Fruit fly (Drosophila melanogaster): ENCODE measurements around the gene Vps45.

The Vps45 gene

DNA sequence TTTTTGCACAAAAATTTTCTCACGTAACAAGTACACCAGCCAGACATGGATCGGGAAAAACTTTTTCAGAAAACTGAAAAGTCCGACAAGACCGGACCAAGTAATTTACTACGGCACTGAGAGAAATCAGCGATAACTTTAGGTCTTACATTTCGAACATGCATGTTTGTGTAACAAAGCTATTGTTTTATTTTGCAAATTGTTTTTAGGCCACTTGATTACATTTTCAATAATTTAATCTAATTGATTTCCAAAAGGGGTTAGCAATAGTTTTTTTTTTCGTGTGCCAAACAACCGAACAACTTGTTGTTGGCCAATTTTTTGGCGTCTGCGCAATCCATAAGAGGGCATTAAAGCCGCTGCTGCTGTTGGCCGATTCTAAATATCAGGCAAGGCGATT, 49.4 kb downstream of the Vps45 start (continued):
- TF ChIP-seq CG18011 (GFP tag; optimal IDR thresholded peaks at IDR 0.05): no peak
- TF ChIP-seq CG10979 (tag; optimal IDR thresholded peaks at IDR 0.05): peak; percentile 57
- TF ChIP-seq CG15073 (GFP tag; optimal IDR thresholded peaks at IDR 0.05): no peak
- no peak for TF ChIP-seq kah (GFP tag; optimal IDR thresholded peaks at IDR 0.05)
- TF ChIP-seq Sry-δ (GFP tag; optimal IDR thresholded peaks at IDR 0.05): peak; percentile 42
- peak; percentile 18 for TF ChIP-seq CG13296 (GFP tag; optimal IDR thresholded peaks at IDR 0.05)
- no peak for TF ChIP-seq z (GFP tag; IDR thresholded peaks at IDR 0.05)
- TF ChIP-seq stc (GFP tag; IDR thresholded peaks at IDR 0.05): peak; percentile 51; the same call in 1 of the 2 replicates
- TF ChIP-seq zfh1 (GFP tag; IDR thresholded peaks at IDR 0.05): peak; percentile 80
- no peak; the same call in 1 of the 3 replicates for TF ChIP-seq ase (GFP tag; IDR thresholded peaks at IDR 0.05)
- TF ChIP-seq row (GFP tag; IDR thresholded peaks at IDR 0.05): peak; percentile 64
- peak; percentile 67 for TF ChIP-seq CG12071 (GFP tag; optimal IDR thresholded peaks at IDR 0.05)
- TF ChIP-seq Bgb (GFP tag; IDR thresholded peaks at IDR 0.05; ENCODE audit: partially characterized antibody): no peak
- TF ChIP-seq CG6254 (GFP tag; optimal IDR thresholded peaks at IDR 0.05): peak; percentile 30
- TF ChIP-seq CG1832 (GFP tag; optimal IDR thresholded peaks at IDR 0.05): no peak
- TF ChIP-seq CG8281 (tag; optimal IDR thresholded peaks at IDR 0.05): no peak
- peak; percentile 49 for TF ChIP-seq CG10209 (GFP tag; optimal IDR thresholded peaks at IDR 0.05)
- peak; percentile 38 for TF ChIP-seq nmo (GFP tag; optimal IDR thresholded peaks at IDR 0.05)
- TF ChIP-seq vnd (GFP tag; IDR thresholded peaks at IDR 0.05; ENCODE audit: partially characterized antibody): no peak
- TF ChIP-seq hkb (optimal IDR thresholded peaks at IDR 0.05): no peak
- peak; percentile 86 for TF ChIP-seq hkb (GFP tag; IDR thresholded peaks at IDR 0.05)
- no peak for TF ChIP-seq gsb (GFP tag; IDR thresholded peaks at IDR 0.05)
- TF ChIP-seq HmgD (GFP tag; optimal IDR thresholded peaks at IDR 0.05): no peak
- TF ChIP-seq CG1647 (GFP tag; optimal IDR thresholded peaks at IDR 0.05): peak; percentile 21
- TF ChIP-seq wor (GFP tag; IDR thresholded peaks at IDR 0.05): no peak
- no peak for TF ChIP-seq jing (GFP tag; optimal IDR thresholded peaks at IDR 0.05)
- TF ChIP-seq CG2116 (GFP tag; optimal IDR thresholded peaks at IDR 0.05): no peak
- TF ChIP-seq Rx (GFP tag; IDR thresholded peaks at IDR 0.05): no peak; the same call in 1 of the 2 replicates
- TF ChIP-seq CG11723 (GFP tag; optimal IDR thresholded peaks at IDR 0.05): peak; percentile 13
- no peak for TF ChIP-seq cad (GFP tag; optimal IDR thresholded peaks at IDR 0.05)
- TF ChIP-seq Drgx (GFP tag; IDR thresholded peaks at IDR 0.05): peak; percentile 96
- no peak for TF ChIP-seq Fer2 (tag; optimal IDR thresholded peaks at IDR 0.05)
- no peak for TF ChIP-seq CG14860 (GFP tag; IDR thresholded peaks at IDR 0.05; ENCODE audit: partially characterized antibody)
- TF ChIP-seq YL-1 (GFP tag; optimal IDR thresholded peaks at IDR 0.05): no peak
- no peak for TF ChIP-seq Sin3A (optimal IDR thresholded peaks at IDR 0.05)
- peak; percentile 62 for TF ChIP-seq CG4424 (GFP tag; optimal IDR thresholded peaks at IDR 0.05)
- TF ChIP-seq sna (GFP tag; IDR thresholded peaks at IDR 0.05; ENCODE audit: partially characterized antibody): no peak
- no peak for TF ChIP-seq CG12299 (tag; optimal IDR thresholded peaks at IDR 0.05)
- no peak for TF ChIP-seq ro (GFP tag; IDR thresholded peaks at IDR 0.05)
- TF ChIP-seq trem (tag; optimal IDR thresholded peaks at IDR 0.05): no peak
- TF ChIP-seq D19A (tag; optimal IDR thresholded peaks at IDR 0.05): no peak
- no peak for TF ChIP-seq CG7271 (tag; optimal IDR thresholded peaks at IDR 0.05)
- peak; percentile 19; the same call in 1 of the 2 replicates for TF ChIP-seq CG31224 (GFP tag; IDR thresholded peaks at IDR 0.05)
- peak; percentile 90 for TF ChIP-seq lab (GFP tag; optimal IDR thresholded peaks at IDR 0.05)
- TF ChIP-seq CG4730 (GFP tag; IDR thresholded peaks at IDR 0.05): no peak
- TF ChIP-seq oc (tag; optimal IDR thresholded peaks at IDR 0.05): no peak
- no peak for TF ChIP-seq fd64A (GFP tag; optimal IDR thresholded peaks at IDR 0.05)
- TF ChIP-seq kni (GFP tag; optimal IDR thresholded peaks at IDR 0.05): no peak
- peak; percentile 69 for TF ChIP-seq ems (GFP tag; optimal IDR thresholded peaks at IDR 0.05)
- TF ChIP-seq Hand (GFP tag; optimal IDR thresholded peaks at IDR 0.05): peak; percentile 47
- TF ChIP-seq Stat92E (GFP tag; optimal IDR thresholded peaks at IDR 0.05): no peak

Data from whole organism, embryonic.